Fruit fly (Drosophila melanogaster): ENCODE results near the gene alpha-Est6.

alpha-Est6 gene

DNA sequence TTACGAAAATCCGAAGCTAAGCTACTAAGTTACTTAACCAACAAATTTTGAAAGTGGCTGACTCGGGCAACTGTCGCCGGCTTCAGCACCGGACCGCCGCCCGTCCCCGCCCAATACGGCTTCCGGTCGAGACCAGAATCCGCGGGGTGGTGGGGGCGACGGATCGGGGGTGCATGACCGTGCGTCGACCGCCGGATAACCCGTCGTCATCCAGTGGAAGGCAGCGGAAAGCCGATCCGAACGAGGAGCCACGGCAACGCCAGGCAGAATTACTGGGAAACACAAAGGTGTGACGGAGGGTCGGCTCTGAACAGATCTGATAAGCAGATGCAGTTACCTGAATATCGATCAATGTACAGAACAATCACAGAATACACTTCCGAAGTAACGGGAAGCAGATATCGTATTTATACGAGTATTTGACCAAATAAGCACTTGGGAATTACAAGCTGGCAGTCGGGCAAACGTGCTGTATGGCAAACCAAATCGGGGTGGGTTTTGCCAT lies 53.9 kb downstream of the alpha-Est6 start (continued):
- TF ChIP-seq dpn (GFP tag; optimal IDR thresholded peaks at IDR 0.05) (peak; percentile 41 to 50), CG7357 (GFP tag; IDR thresholded peaks at IDR 0.05) (peak; percentile 39; the same call in 1 of the 3 replicates), jigr1 (GFP tag; IDR thresholded peaks at IDR 0.05) (no peak), pum (GFP tag; optimal IDR thresholded peaks at IDR 0.05) (peak; percentile 7), CG12391 (tag; optimal IDR thresholded peaks at IDR 0.05) (peak; percentile 48), Eip74EF (GFP tag; optimal IDR thresholded peaks at IDR 0.05) (peak in 1 of 2 experiments; percentile 86), ara (GFP tag; IDR thresholded peaks at IDR 0.05) (peak; percentile 63), CG10654 (GFP tag; optimal IDR thresholded peaks at IDR 0.05) (peak; percentile 22), pho (GFP tag; optimal IDR thresholded peaks at IDR 0.05) (peak; percentile 54), CG3281 (GFP tag; optimal IDR thresholded peaks at IDR 0.05) (peak; percentile 40), CG5245 (GFP tag; optimal IDR thresholded peaks at IDR 0.05) (peak; percentile 39), CG10267 (tag; optimal IDR thresholded peaks at IDR 0.05) (no peak), CG3065 (GFP tag; optimal IDR thresholded peaks at IDR 0.05) (peak; percentile 42), tna (GFP tag; IDR thresholded peaks at IDR 0.05; ENCODE audit: partially characterized antibody) (peak; percentile 97), ham (GFP tag; IDR thresholded peaks at IDR 0.05) (no peak; the same call in 1 of the 2 replicates), cas (GFP tag; IDR thresholded peaks at IDR 0.05) (peak; percentile 50; the same call in 1 of the 2 replicates), CG3407 (GFP tag; optimal IDR thresholded peaks at IDR 0.05) (peak; percentile 60), slp2 (GFP tag; optimal IDR thresholded peaks at IDR 0.05) (peak; percentile 37), CG18599 (GFP tag; optimal IDR thresholded peaks at IDR 0.05) (peak; percentile 70), Aef1 (GFP tag; IDR thresholded peaks at IDR 0.05) (0 out of 3 replicates have a peak, but pooled peaks have one; percentile 10), CG11504 (tag; optimal IDR thresholded peaks at IDR 0.05) (peak; percentile 32), Bteb2 (GFP tag; optimal IDR thresholded peaks at IDR 0.05) (no peak), CG10274 (GFP tag; optimal IDR thresholded peaks at IDR 0.05) (no peak), onecut (GFP tag; IDR thresholded peaks at IDR 0.05) (peak; percentile 86), Awh (GFP tag; IDR thresholded peaks at IDR 0.05) (peak; percentile 65), CG17328 (GFP tag; IDR thresholded peaks at IDR 0.05) (peak; percentile 67), chm (GFP tag; IDR thresholded peaks at IDR 0.05) (peak; percentile 91), CG17612 (GFP tag; IDR thresholded peaks at IDR 0.05) (no peak), CG13123 (GFP tag; optimal IDR thresholded peaks at IDR 0.05) (no peak), Usf (GFP tag; optimal IDR thresholded peaks at IDR 0.05) (no peak), CG2889 (GFP tag; IDR thresholded peaks at IDR 0.05) (0 out of 3 replicates have a peak, but pooled peaks have one; percentile 41), CG6791 (GFP tag; IDR thresholded peaks at IDR 0.05; ENCODE audit: partially characterized antibody) (peak; percentile 100), Ptx1 (GFP tag; IDR thresholded peaks at IDR 0.05) (peak; percentile 58), CG2199 (GFP tag; IDR thresholded peaks at IDR 0.05) (peak; percentile 74; the same call in 2 of the 3 replicates), CG9215 (GFP tag; IDR thresholded peaks at IDR 0.05) (no peak; the same call in 1 of the 2 replicates), Scr (GFP tag; IDR thresholded peaks at IDR 0.05; ENCODE audit: partially characterized antibody) (peak; percentile 87), CG6254 (GFP tag; optimal IDR thresholded peaks at IDR 0.05) (peak; percentile 73), Fer3 (tag; optimal IDR thresholded peaks at IDR 0.05) (peak; percentile 49), pnt (GFP tag; optimal IDR thresholded peaks at IDR 0.05) (peak; percentile 45), pan (optimal IDR thresholded peaks at IDR 0.05) (no peak), pan (GFP tag; optimal IDR thresholded peaks at IDR 0.05 in 1 of 2, IDR thresholded peaks at IDR 0.05 in 1 of 2) (peak in 1 of 2 experiments; percentile 55), Ssrp (tag; optimal IDR thresholded peaks at IDR 0.05) (no peak), Dfd (GFP tag; optimal IDR thresholded peaks at IDR 0.05) (no peak), ttk (GFP tag; IDR thresholded peaks at IDR 0.05) (peak; percentile 51), phol (tag; optimal IDR thresholded peaks at IDR 0.05) (no peak), CG4404 (GFP tag; IDR thresholded peaks at IDR 0.05) (0 out of 2 replicates have a peak, but pooled peaks have one; percentile 16), Dip2 (GFP tag; IDR thresholded peaks at IDR 0.05) (no peak), zf30C (GFP tag; optimal IDR thresholded peaks at IDR 0.05) (peak; percentile 62), CG12942 (GFP tag; optimal IDR thresholded peaks at IDR 0.05) (no peak), shn (GFP tag; optimal IDR thresholded peaks at IDR 0.05) (peak; percentile 44), B-H1 (GFP tag; IDR thresholded peaks at IDR 0.05) (peak; percentile 14; the same call in 1 of the 3 replicates)
